Worm (Caenorhabditis elegans): ENCODE measurements around the gene rnp-5.

DNA sequence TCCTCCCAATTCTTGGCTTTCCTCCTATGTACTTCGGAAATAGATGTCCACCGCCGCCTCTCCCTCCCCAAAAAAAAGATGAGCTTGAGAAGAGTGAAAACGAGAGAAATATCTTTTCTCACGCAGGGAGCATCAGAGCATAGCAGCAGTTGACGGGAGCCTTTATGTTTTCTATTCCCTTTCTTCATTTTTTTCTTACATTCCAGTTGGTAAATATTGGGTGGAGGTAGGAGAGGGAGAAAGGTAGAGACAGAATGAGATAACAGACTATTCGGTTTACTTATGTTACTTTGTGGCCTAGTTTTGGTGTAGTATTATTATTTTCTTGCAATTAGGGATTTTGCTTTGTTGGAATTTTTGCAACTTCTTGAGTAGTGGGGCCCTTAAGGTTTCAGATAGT lies 9.1 kb downstream of the rnp-5 start:
- TF ChIP-seq T22C8.4 (GFP tag; IDR thresholded peaks at IDR 0.05): no peak
- no peak for TF ChIP-seq ref-1 (GFP tag; conservative IDR thresholded peaks at IDR 0.05)
- no peak for TF ChIP-seq tab-1 (GFP tag; IDR thresholded peaks at IDR 0.05)
